Worm (Caenorhabditis elegans): Measurements from ENCODE around the gene sup-18.

DNA sequence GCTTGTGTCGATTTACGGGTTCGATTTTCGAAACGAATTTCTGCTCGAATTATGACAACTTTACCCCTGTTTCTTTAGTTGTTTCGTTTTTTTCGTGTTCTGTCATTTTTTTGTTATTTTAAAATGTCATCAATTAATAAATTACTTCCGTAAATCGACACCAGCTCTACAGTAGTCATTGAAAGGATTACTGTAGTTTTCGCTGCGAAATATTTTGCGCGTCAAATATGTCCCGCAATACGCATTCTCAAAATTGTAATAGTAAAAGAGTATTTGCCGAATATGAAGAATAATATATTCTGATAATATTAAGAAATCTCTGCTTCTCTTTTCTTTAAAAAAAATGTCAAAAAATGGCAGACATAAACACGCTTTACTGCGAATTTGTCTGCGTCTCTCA, 14.5 kb upstream of the sup-18 start:
- TF ChIP-seq ztf-6 (GFP tag; IDR thresholded peaks at IDR 0.05): no peak
- TF ChIP-seq egl-44 (GFP tag; IDR thresholded peaks at IDR 0.05): no peak
- TF ChIP-seq lir-1 (GFP tag; conservative IDR thresholded peaks at IDR 0.05): no peak
- no peak for TF ChIP-seq fkh-3 (tag; optimal IDR thresholded peaks at IDR 0.05)
- TF ChIP-seq sdz-38 (tag; optimal IDR thresholded peaks at IDR 0.05): no peak
- no peak for TF ChIP-seq ztf-18 (tag; optimal IDR thresholded peaks at IDR 0.05)
- TF ChIP-seq ceh-40 (GFP tag; IDR thresholded peaks at IDR 0.05): no peak
- no peak for TF ChIP-seq lin-26 (GFP tag; IDR thresholded peaks at IDR 0.05)
- TF ChIP-seq F55B11.4 (tag; optimal IDR thresholded peaks at IDR 0.05; ENCODE audit: borderline replicate concordance, insufficient read depth): no peak

Data from whole organism, young adult.